Fruit fly (Drosophila melanogaster) whole organism, prepupa: Measurements from ENCODE around the gene Ugt316A1.
A peak's percentile ranks its signal among the peaks of the same experiment; 100 is the strongest.

Source experiments
- OdsH ChIP-seq: fragments of 200-800 bp; sonication (Bioruptor generic); optimal IDR thresholded peaks from 3 replicates; lab custom pipeline; 2016; ENCODE audit warnings: missing biosample characterization, missing genetic modification characterization
- dsx ChIP-seq: fragments of 200-800 bp; optimal IDR thresholded peaks from 3 replicates; lab custom pipeline; 2019; ENCODE audit warnings: missing biosample characterization, mild to moderate bottlenecking, missing genetic modification characterization, moderate library complexity; ENCODE audit not compliant: poor library complexity, severe bottlenecking
- fd59A ChIP-seq: fragments of 200-800 bp; sonication (Bioruptor generic); optimal IDR thresholded peaks from 2 replicates; lab custom pipeline; 2017; ENCODE audit warnings: missing biosample characterization, mild to moderate bottlenecking, missing genetic modification characterization, missing genetic modification reagents
- svp ChIP-seq: fragments of 200-800 bp; sonication (Bioruptor generic); peaks from one replicate; lab custom pipeline; 2016; ENCODE audit warnings: missing biosample characterization, missing genetic modification characterization
- topi ChIP-seq: fragments of 200-800 bp; sonication (Bioruptor generic); optimal IDR thresholded peaks from 3 replicates; lab custom pipeline; 2016; ENCODE audit warnings: missing biosample characterization, missing genetic modification characterization

- TF ChIP-seq topi (GFP tag; lab: Kevin White, UChicago): no peak
- peak; percentile 38 for TF ChIP-seq dsx
- no peak for TF ChIP-seq fd59A (GFP tag; lab: Kevin White, UChicago)
- TF ChIP-seq svp (GFP tag; lab: Kevin White, UChicago): no peak
- no peak for TF ChIP-seq OdsH (GFP tag; lab: Kevin White, UChicago)
Observed at dm6 chr3L:19021701-19022100, 40.9 kb downstream of the Ugt316A1 start.
